Fruit fly (Drosophila melanogaster): Measurements from ENCODE around the gene Rab11.
A peak's percentile ranks its signal among the peaks of the same experiment; 100 is the strongest.

The Rab11 gene

DNA sequence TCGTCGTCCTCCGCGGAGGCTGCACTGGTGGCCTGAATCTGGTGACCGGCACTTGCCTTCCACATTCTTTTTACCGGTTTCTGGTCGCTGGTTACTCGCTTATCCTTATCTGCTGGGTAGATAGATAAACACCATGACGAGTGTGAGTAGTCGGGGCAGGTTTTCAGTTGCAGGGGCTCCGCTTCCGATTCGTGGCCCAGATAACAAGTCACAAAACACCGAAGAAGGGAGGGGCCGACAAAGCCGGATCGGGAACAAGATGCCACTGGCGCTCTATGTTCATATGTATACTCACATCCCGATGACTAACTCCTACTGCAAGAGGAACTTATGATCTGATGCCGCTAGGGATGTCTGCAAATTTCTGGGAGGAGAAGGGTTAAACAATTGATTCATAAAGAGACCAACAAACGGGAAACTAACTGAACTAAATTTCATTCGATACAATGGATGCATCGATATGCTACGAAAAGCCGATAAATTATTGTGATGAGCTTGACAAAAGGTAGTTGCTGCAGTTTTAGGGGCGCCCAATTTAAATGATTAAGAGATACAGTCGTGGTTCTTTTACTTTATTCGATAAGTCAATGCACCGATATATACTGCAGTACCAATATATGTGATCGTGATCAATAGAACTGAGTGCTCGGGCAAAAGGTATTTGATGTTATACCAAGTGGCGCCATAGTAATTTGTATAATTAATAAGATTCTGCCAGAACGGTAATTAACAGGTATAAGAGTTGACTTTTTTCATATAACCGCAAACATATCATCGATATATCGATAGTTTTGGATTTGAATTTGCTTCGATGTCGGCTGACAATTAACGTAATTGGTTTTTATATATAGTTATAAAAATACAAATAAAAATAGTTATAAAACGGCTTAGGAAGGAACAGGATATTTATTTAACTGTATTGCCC, 46.9 kb upstream of the Rab11 start, which contains the start of gene Cortactin (continued):
- TF ChIP-seq Ada2b (GFP tag; IDR thresholded peaks at IDR 0.05) (no peak), CG15011 (GFP tag; optimal IDR thresholded peaks at IDR 0.05) (no peak), CG16779 (GFP tag; IDR thresholded peaks at IDR 0.05) (no peak), CG15073 (GFP tag; optimal IDR thresholded peaks at IDR 0.05) (peak; percentile 97), CG7556 (GFP tag; optimal IDR thresholded peaks at IDR 0.05) (no peak), row (GFP tag; IDR thresholded peaks at IDR 0.05) (peak; percentile 58), Lhr (GFP tag; optimal IDR thresholded peaks at IDR 0.05) (peak; percentile 9), Mes4 (GFP tag; optimal IDR thresholded peaks at IDR 0.05) (no peak), wek (GFP tag; optimal IDR thresholded peaks at IDR 0.05) (no peak), Fer2 (tag; optimal IDR thresholded peaks at IDR 0.05) (no peak), sd (tag; optimal IDR thresholded peaks at IDR 0.05) (no peak), sens-2 (GFP tag; IDR thresholded peaks at IDR 0.05) (no peak), Chrac-16 (GFP tag; optimal IDR thresholded peaks at IDR 0.05) (no peak), Rx (GFP tag; IDR thresholded peaks at IDR 0.05) (no peak), CG2120 (GFP tag; optimal IDR thresholded peaks at IDR 0.05) (peak; percentile 13), CG14860 (GFP tag; IDR thresholded peaks at IDR 0.05; ENCODE audit: partially characterized antibody) (peak; percentile 86), CG1603 (tag; optimal IDR thresholded peaks at IDR 0.05) (peak; percentile 72), Gug (GFP tag; IDR thresholded peaks at IDR 0.05) (peak; percentile 14; the same call in 1 of the 4 replicates), nom (GFP tag; optimal IDR thresholded peaks at IDR 0.05) (peak; percentile 18), az2 (GFP tag; optimal IDR thresholded peaks at IDR 0.05) (no peak), CG7963 (GFP tag; IDR thresholded peaks at IDR 0.05; ENCODE audit: partially characterized antibody) (peak; percentile 86), CG12942 (GFP tag; optimal IDR thresholded peaks at IDR 0.05) (no peak), CG9437 (GFP tag; optimal IDR thresholded peaks at IDR 0.05) (peak; percentile 16), gce (GFP tag; IDR thresholded peaks at IDR 0.05) (no peak; the same call in 2 of the 3 replicates), CG42726 (GFP tag; IDR thresholded peaks at IDR 0.05; ENCODE audit: partially characterized antibody) (peak; percentile 95), CG2889 (GFP tag; IDR thresholded peaks at IDR 0.05) (no peak), MTF-1 (GFP tag; optimal IDR thresholded peaks at IDR 0.05; ENCODE audit: borderline replicate concordance) (no peak), CG11093 (GFP tag; IDR thresholded peaks at IDR 0.05) (no peak), ind (GFP tag; optimal IDR thresholded peaks at IDR 0.05) (no peak), seq (GFP tag; IDR thresholded peaks at IDR 0.05) (no peak), CG3163 (GFP tag; optimal IDR thresholded peaks at IDR 0.05) (no peak), Abd-B (GFP tag; optimal IDR thresholded peaks at IDR 0.05) (no peak), Trl (optimal IDR thresholded peaks at IDR 0.05) (no peak), Trl (GFP tag; optimal IDR thresholded peaks at IDR 0.05) (no peak), CG10321 (GFP tag; IDR thresholded peaks at IDR 0.05) (no peak), GATAe (GFP tag; conservative IDR thresholded peaks at IDR 0.05) (0 out of 2 replicates have a peak, but pooled peaks have one; percentile 11), hbn (GFP tag; IDR thresholded peaks at IDR 0.05; ENCODE audit: partially characterized antibody) (peak; percentile 81), Xrp1 (GFP tag; IDR thresholded peaks at IDR 0.05) (no peak), phol (tag; optimal IDR thresholded peaks at IDR 0.05) (peak; percentile 32), CG13775 (GFP tag; optimal IDR thresholded peaks at IDR 0.05) (no peak), CG31388 (GFP tag; optimal IDR thresholded peaks at IDR 0.05) (no peak), Oaz (GFP tag; IDR thresholded peaks at IDR 0.05) (no peak), cas (GFP tag; IDR thresholded peaks at IDR 0.05) (no peak), lmd (GFP tag; IDR thresholded peaks at IDR 0.05) (no peak), CG15696 (tag; optimal IDR thresholded peaks at IDR 0.05) (no peak), Spps (tag; optimal IDR thresholded peaks at IDR 0.05) (no peak), CG13424 (tag; optimal IDR thresholded peaks at IDR 0.05) (no peak), Sox102F (GFP tag; optimal IDR thresholded peaks at IDR 0.05) (no peak), CG12104 (GFP tag; optimal IDR thresholded peaks at IDR 0.05) (no peak)

All from whole organism, embryonic.